Fruit fly (Drosophila melanogaster) S2 (cell line): ENCODE results near the gene CG11686.

ENCODE experiments used
- CG8478 ChIP-seq: fragments of >200 bp; optimal IDR thresholded peaks from 2 replicates; lab custom pipeline; 2018
- CTCF ChIP-seq, 2 experiments: fragments of >200 bp; optimal IDR thresholded peaks; 2 replicates each; lab custom pipeline; 2018

DNA sequence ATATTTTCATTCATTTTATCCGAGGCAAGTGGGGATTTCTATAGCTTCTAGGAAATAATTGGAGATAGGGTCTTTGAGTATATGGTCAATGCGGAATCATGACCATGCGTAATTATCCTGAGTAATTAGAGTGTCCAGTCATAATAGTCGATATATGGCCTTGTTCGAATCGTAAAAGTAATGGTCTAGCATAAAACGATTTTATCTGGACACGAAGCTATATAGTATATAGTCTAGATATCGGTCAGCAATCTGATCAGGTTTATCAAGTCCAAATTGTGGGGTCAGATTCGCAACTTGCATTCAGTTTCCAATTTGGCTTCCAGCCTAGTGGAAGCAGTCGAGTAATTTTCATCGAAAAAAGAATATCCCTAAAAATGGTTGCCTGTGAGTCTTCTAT, 42.2 kb downstream of the CG11686 start, which contains the start of gene CG32473:
- TF ChIP-seq CTCF (optimal IDR thresholded peaks at IDR 0.05; lab: Kevin White, UChicago) (no peak), CG8478 (no peak)
